Fruit fly (Drosophila melanogaster) whole organism, wandering third instar larva: Measurements from ENCODE around the gene arx.

Source experiments
- CG9705 ChIP-seq: fragments of 200-800 bp; sonication (Bioruptor generic); optimal IDR thresholded peaks from 2 replicates; lab custom pipeline; 2018; ENCODE audit warnings: missing biosample characterization, mild to moderate bottlenecking, missing genetic modification characterization
- CrebA ChIP-seq: fragments of 200-800 bp; sonication (Bioruptor generic); optimal IDR thresholded peaks from 2 replicates; lab custom pipeline; 2016; ENCODE audit warnings: missing biosample characterization, mild to moderate bottlenecking, missing genetic modification characterization, borderline replicate concordance
- Dif ChIP-seq: fragments of 200-275, 200-300 bp; sonication (Bioruptor generic); optimal IDR thresholded peaks from 2 replicates; lab custom pipeline; 2018; ENCODE audit warnings: missing biosample characterization, missing genetic modification characterization; ENCODE audit not compliant: partially characterized antibody
- HLH106 ChIP-seq: fragments of 200-800 bp; optimal IDR thresholded peaks from 3 replicates; lab custom pipeline; 2019; ENCODE audit warnings: missing biosample characterization, mild to moderate bottlenecking, missing genetic modification characterization, moderate library complexity
- Hr78 ChIP-seq: fragments of >200 bp; optimal IDR thresholded peaks from 2 replicates; lab custom pipeline; 2017; ENCODE audit warnings: missing biosample characterization, missing genetic modification characterization
- Mio ChIP-seq: sonication (Bioruptor generic); optimal IDR thresholded peaks from 2 replicates; lab custom pipeline; 2016; ENCODE audit warnings: missing biosample characterization, missing genetic modification characterization
- Sp1 ChIP-seq: fragments of 200-800 bp; sonication (Bioruptor generic); optimal IDR thresholded peaks from 3 replicates; lab custom pipeline; 2019; ENCODE audit warnings: missing biosample characterization, mild to moderate bottlenecking, missing genetic modification characterization, moderate library complexity
- br ChIP-seq: fragments of 200-800 bp; sonication (Bioruptor generic); optimal IDR thresholded peaks from 2 replicates; lab custom pipeline; 2016; ENCODE audit warnings: missing biosample characterization, missing genetic modification characterization
- dl ChIP-seq, 2 experiments: fragments of 175-275, 200-275 bp in 1 of 2; fragments of 200-275 bp in 1 of 2; sonication (Bioruptor generic); optimal IDR thresholded peaks; lab custom pipeline; 2018; ENCODE audit warnings: mild to moderate bottlenecking in 2 of 2, missing biosample characterization in 2 of 2, missing genetic modification characterization in 2 of 2, moderate library complexity in 2 of 2; ENCODE audit not compliant: partially characterized antibody in 2 of 2, insufficient read depth in 1 of 2
- dmrt93B ChIP-seq: fragments of 200-800 bp; sonication (Bioruptor generic); optimal IDR thresholded peaks from 2 replicates; lab custom pipeline; 2018; ENCODE audit warnings: missing biosample characterization, mild to moderate bottlenecking, missing genetic modification characterization
- h ChIP-seq: fragments of 200-800 bp; sonication (Bioruptor generic); optimal IDR thresholded peaks from 3 replicates; lab custom pipeline; 2016; ENCODE audit warnings: missing biosample characterization, mild to moderate bottlenecking, missing genetic modification characterization
- lola ChIP-seq: fragments of >200 bp; optimal IDR thresholded peaks from 2 replicates; lab custom pipeline; 2017; ENCODE audit warnings: missing biosample characterization, missing genetic modification characterization
- pan ChIP-seq: fragments of >200 bp; optimal IDR thresholded peaks from 2 replicates; lab custom pipeline; 2017
- sv ChIP-seq: fragments of 200-800 bp; sonication (Bioruptor generic); optimal IDR thresholded peaks from 3 replicates; lab custom pipeline; 2016; ENCODE audit warnings: missing biosample characterization, missing genetic modification characterization

dm6 chr3L:18881613-18882012 is 19.7 kb downstream of the arx start:
- no peak for TF ChIP-seq sv (GFP tag; lab: Kevin White, UChicago)
- TF ChIP-seq h (GFP tag; lab: Kevin White, UChicago), result no peak
- no peak for TF ChIP-seq dl (GFP tag; optimal IDR thresholded peaks at IDR 0.05; lab: Kevin White, UChicago; ENCODE audit: insufficient read depth in 1 of 2, partially characterized antibody in 2 of 2)
- TF ChIP-seq pan (lab: Kevin White, UChicago), result no peak
- TF ChIP-seq br (GFP tag; lab: Kevin White, UChicago), result no peak
- TF ChIP-seq CrebA (GFP tag; lab: Kevin White, UChicago), result no peak
- TF ChIP-seq Hr78, result no peak
- no peak for TF ChIP-seq dmrt93B (GFP tag; lab: Kevin White, UChicago)
- no peak for TF ChIP-seq Dif (GFP tag; lab: Kevin White, UChicago)
- no peak for TF ChIP-seq Mio (GFP tag; lab: Kevin White, UChicago)
- no peak for TF ChIP-seq lola (GFP tag; lab: Kevin White, UChicago)
- TF ChIP-seq HLH106 (tag; lab: Kevin White, UChicago), result no peak
- TF ChIP-seq CG9705, result no peak
- no peak for TF ChIP-seq Sp1
